Worm (Caenorhabditis elegans) whole organism, midembryonic: ENCODE measurements around the gene K06A9.1.

Source experiments
- cog-1 ChIP-seq: sonication (generic microtip); optimal IDR thresholded peaks from 2 replicates; lab custom pipeline; 2016; ENCODE audit warnings: missing genetic modification characterization, missing compliant biosample characterization
- flt-1 ChIP-seq: fragments of 200-800 bp; sonication (Bioruptor generic); IDR thresholded peaks from 2 replicates; pipeline ENCODE4 v1.3.6; 2022; ENCODE audit warnings: missing genetic modification characterization, missing compliant biosample characterization
- med-1 ChIP-seq: sonication (generic microtip); optimal IDR thresholded peaks from 2 replicates; lab custom pipeline; 2017; ENCODE audit warnings: missing genetic modification characterization, mild to moderate bottlenecking, missing compliant biosample characterization, antibody characterized with exemption, missing genetic modification reagents; ENCODE audit not compliant: insufficient read depth
- ztf-23 ChIP-seq: fragments of 200-800 bp; sonication (Bioruptor generic); IDR thresholded peaks from 2 replicates; pipeline ENCODE4 v1.3.6; 2022; ENCODE audit warnings: missing genetic modification reagents, missing genetic modification characterization, missing compliant biosample characterization
- ztf-29 ChIP-seq: fragments of 200-800 bp; sonication (Bioruptor generic); IDR thresholded peaks from 2 replicates; pipeline ENCODE4 v1.3.6; 2022; ENCODE audit warnings: missing genetic modification reagents, missing genetic modification characterization, missing compliant biosample characterization

- TF ChIP-seq flt-1 (GFP tag; lab: Robert Waterston, UW): no peak
- no peak for TF ChIP-seq cog-1
- TF ChIP-seq ztf-29 (GFP tag; lab: Robert Waterston, UW): no peak
- TF ChIP-seq med-1 (GFP tag; lab: Kevin White, UChicago): no peak
- TF ChIP-seq ztf-23 (GFP tag; lab: Robert Waterston, UW): no peak
Measured at ce11 chrX:1576337-1576736, 29.0 kb downstream of the K06A9.1 start, which contains the start of gene wrt-9.
